Worm (Caenorhabditis elegans) whole organism, early embryonic: ENCODE data around the gene exc-12.

Source experiments
- B0310.2 ChIP-seq: sonication (generic microtip); optimal IDR thresholded peaks from 2 replicates; lab custom pipeline; 2016; ENCODE audit warnings: mild to moderate bottlenecking, missing genetic modification characterization, missing compliant biosample characterization
- F13C5.2 ChIP-seq: sonication (generic microtip); optimal IDR thresholded peaks from 2 replicates; lab custom pipeline; 2017; ENCODE audit warnings: mild to moderate bottlenecking, missing genetic modification characterization, inconsistent platforms, missing compliant biosample characterization
- aly-1 ChIP-seq: sonication (generic microtip); optimal IDR thresholded peaks from 2 replicates; lab custom pipeline; 2016; ENCODE audit warnings: missing genetic modification characterization, missing compliant biosample characterization
- ama-1 ChIP-seq: fragments of 150-350 bp; optimal IDR thresholded peaks from 2 replicates; lab custom pipeline; 2014
- ceh-13 ChIP-seq: fragments of 200-800 bp; sonication (Bioruptor generic); optimal IDR thresholded peaks from 2 replicates; lab custom pipeline; 2018; ENCODE audit warnings: mild to moderate bottlenecking, missing genetic modification characterization, missing compliant biosample characterization
- ceh-36 ChIP-seq: sonication (generic microtip); optimal IDR thresholded peaks from 2 replicates; lab custom pipeline; 2016; ENCODE audit warnings: missing genetic modification characterization, inconsistent platforms, missing compliant biosample characterization
- ets-7 ChIP-seq: sonication (generic microtip); optimal IDR thresholded peaks from 2 replicates; lab custom pipeline; 2016; ENCODE audit warnings: missing genotype, missing genetic modification characterization, missing compliant biosample characterization
- flt-1 ChIP-seq: fragments of 200-800 bp; sonication (Bioruptor generic); IDR thresholded peaks from 2 replicates; pipeline ENCODE4 v1.3.6; 2022; ENCODE audit warnings: missing genetic modification characterization, missing compliant biosample characterization
- hmbx-1 ChIP-seq: sonication (generic microtip); optimal IDR thresholded peaks from 2 replicates; lab custom pipeline; 2016; ENCODE audit warnings: mild to moderate bottlenecking, missing genetic modification characterization, missing compliant biosample characterization
- hmg-4 ChIP-seq: fragments of 200-800 bp; sonication (Bioruptor generic); optimal IDR thresholded peaks from 2 replicates; lab custom pipeline; 2018; ENCODE audit warnings: mild to moderate bottlenecking, missing genetic modification characterization, missing compliant biosample characterization
- hnd-1 ChIP-seq: sonication (generic microtip); optimal IDR thresholded peaks from 2 replicates; lab custom pipeline; 2016; ENCODE audit warnings: missing genetic modification characterization, missing compliant biosample characterization
- pes-1 ChIP-seq: fragments of 200-800 bp; sonication (Bioruptor generic); IDR thresholded peaks from 2 replicates; pipeline ENCODE4 v1.3.6; 2022; ENCODE audit warnings: missing genetic modification reagents, missing genetic modification characterization, missing compliant biosample characterization
- scrt-1 ChIP-seq: fragments of 200-800 bp; sonication (Bioruptor generic); IDR thresholded peaks from 2 replicates; pipeline ENCODE4 v1.3.6; 2022; ENCODE audit warnings: missing genetic modification characterization, missing compliant biosample characterization
- sea-1 ChIP-seq: fragments of 200-800 bp; sonication (Bioruptor generic); conservative IDR thresholded peaks from 2 replicates; pipeline ENCODE4 v1.3.6; 2022; ENCODE audit warnings: missing genetic modification characterization, missing compliant biosample characterization
- tbx-11 ChIP-seq: fragments of 200-800 bp; sonication (Bioruptor generic); IDR thresholded peaks from 2 replicates; pipeline ENCODE4 v1.3.6; 2022; ENCODE audit warnings: missing genetic modification characterization, missing compliant biosample characterization
- tbx-37 ChIP-seq: fragments of 200-800 bp; sonication (Bioruptor generic); conservative IDR thresholded peaks from 2 replicates; pipeline ENCODE4 v1.3.6; 2022; ENCODE audit warnings: missing genetic modification reagents, missing genetic modification characterization, missing compliant biosample characterization
- tra-4 ChIP-seq: sonication (generic microtip); optimal IDR thresholded peaks from 2 replicates; lab custom pipeline; 2017; ENCODE audit warnings: missing genetic modification characterization, missing compliant biosample characterization

Gene exc-12

DNA sequence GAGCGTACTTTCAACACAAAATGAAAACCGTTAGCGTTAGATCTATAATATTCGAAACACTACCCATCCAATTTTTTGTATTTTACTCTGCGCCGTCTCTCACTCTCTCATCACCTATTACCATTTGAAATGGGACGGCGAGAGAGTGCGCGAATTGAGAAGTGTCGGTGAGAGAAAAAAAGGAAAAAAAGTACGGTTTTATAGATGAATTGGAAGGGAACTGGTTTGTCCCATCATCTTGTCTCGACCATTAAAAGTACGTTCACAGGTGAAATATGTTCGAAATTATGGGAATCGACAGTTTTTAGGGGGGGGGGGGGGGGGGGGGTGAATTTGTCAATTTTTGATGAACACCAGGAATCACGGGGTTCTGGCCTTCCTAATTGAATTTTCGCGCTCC, 35.5 kb downstream of the exc-12 start:
- no peak for TF ChIP-seq F13C5.2 (tag; lab: Kevin White, UChicago)
- no peak for TF ChIP-seq tra-4 (tag; lab: Kevin White, UChicago)
- no peak for TF ChIP-seq ceh-36 (tag; lab: Kevin White, UChicago)
- TF ChIP-seq hmg-4: no peak
- no peak for TF ChIP-seq hnd-1 (tag; lab: Kevin White, UChicago)
- TF ChIP-seq flt-1: no peak
- TF ChIP-seq hmbx-1: no peak
- TF ChIP-seq ama-1: no peak
- no peak for TF ChIP-seq ets-7
- TF ChIP-seq tbx-37 (GFP tag; lab: Robert Waterston, UW): no peak
- no peak for TF ChIP-seq sea-1 (GFP tag; lab: Robert Waterston, UW)
- no peak for TF ChIP-seq ceh-13
- TF ChIP-seq B0310.2 (tag; lab: Kevin White, UChicago): no peak
- no peak for TF ChIP-seq tbx-11

DNA sequence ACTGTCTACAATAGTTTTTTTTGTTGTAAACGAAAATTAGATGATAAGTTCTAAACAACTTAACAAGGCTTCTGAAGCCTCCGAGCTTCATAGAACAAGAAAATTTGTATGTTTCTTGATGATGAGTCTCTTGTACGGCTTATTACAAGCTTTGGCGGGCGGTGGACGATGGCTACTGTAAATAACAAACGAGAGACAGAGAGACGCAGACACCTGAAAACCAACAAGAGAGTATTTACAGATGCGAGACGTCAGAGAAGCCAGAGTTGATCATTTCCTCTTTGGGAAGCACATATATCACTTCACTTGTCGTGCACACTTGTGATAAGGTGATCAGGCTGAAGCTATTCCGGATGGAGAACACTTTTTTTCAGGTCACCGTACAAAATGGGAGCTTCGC, 39.4 kb downstream of the exc-12 start:
- TF ChIP-seq ama-1: no peak
- TF ChIP-seq sea-1 (GFP tag; lab: Robert Waterston, UW): no peak
- no peak for TF ChIP-seq F13C5.2 (tag; lab: Kevin White, UChicago)
- TF ChIP-seq aly-1 (tag; lab: Kevin White, UChicago): no peak
- TF ChIP-seq tbx-37 (GFP tag; lab: Robert Waterston, UW): no peak
- TF ChIP-seq tbx-11: no peak
- TF ChIP-seq pes-1 (GFP tag; lab: Robert Waterston, UW): no peak
- no peak for TF ChIP-seq ceh-36 (tag; lab: Kevin White, UChicago)
- no peak for TF ChIP-seq hmg-4
- TF ChIP-seq hmbx-1: no peak
- no peak for TF ChIP-seq B0310.2 (tag; lab: Kevin White, UChicago)
- no peak for TF ChIP-seq ceh-13
- no peak for TF ChIP-seq hnd-1 (tag; lab: Kevin White, UChicago)
- no peak for TF ChIP-seq ets-7

DNA sequence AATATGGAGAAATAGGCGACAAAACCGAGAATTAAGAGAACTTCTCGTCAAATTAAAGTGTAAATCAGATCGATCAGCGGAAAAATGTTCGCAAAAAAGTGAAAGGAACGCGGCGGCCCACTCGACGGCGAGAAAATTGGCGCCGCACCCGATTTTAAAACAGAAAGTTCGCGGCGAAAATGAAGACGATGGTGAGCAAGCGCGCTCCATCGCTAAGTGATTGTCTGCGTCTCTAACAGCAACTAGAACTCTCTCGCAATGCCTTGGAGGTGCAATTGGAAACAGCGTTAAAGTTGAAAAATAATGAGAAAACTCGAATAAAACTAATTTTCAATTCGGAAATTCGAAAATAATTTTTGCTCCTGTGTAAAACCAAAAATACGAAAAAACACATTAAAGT, 40.2 kb downstream of the exc-12 start:
- TF ChIP-seq tbx-37 (GFP tag; lab: Robert Waterston, UW) (no peak), pes-1 (GFP tag; lab: Robert Waterston, UW) (0 out of 2 replicates have a peak, but pooled peaks have one; percentile 2)

DNA sequence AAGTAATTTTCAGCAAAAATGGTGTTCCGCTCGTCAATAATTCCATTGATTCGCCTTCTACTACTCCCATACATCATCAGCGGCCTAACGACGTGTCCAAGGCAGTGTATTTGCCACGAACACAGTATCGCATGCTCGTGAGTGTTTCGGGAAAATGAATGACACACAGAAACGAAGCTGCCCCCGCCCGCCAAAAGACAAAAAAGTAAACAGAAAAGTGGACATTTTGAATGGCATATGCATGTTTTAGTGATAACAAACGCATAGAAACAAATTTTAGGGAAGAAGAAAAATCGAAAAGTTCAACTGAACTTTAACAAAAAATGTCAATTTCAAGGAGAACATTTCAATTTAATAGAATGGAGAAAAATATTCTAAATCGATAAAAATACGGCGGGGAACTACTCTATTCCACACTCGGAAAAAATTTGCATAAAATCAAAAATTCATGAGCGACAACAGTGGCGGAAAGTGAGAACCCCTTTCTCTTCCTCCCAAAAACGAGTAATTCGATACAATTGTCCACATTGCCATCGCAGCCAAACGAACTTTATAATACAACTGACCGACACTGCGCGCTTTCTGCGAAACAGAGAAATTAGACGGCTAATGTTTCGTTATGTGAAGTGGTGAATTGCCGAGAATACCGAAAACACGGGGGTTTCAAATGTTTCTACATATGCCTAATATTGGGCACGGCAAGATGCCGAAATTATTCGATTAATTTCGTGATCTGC, 41.6 kb downstream of the exc-12 start:
- TF ChIP-seq hnd-1 (tag; lab: Kevin White, UChicago) (no peak), B0310.2 (tag; lab: Kevin White, UChicago) (no peak), tra-4 (tag; lab: Kevin White, UChicago) (no peak), flt-1 (no peak), ets-7 (no peak)

DNA sequence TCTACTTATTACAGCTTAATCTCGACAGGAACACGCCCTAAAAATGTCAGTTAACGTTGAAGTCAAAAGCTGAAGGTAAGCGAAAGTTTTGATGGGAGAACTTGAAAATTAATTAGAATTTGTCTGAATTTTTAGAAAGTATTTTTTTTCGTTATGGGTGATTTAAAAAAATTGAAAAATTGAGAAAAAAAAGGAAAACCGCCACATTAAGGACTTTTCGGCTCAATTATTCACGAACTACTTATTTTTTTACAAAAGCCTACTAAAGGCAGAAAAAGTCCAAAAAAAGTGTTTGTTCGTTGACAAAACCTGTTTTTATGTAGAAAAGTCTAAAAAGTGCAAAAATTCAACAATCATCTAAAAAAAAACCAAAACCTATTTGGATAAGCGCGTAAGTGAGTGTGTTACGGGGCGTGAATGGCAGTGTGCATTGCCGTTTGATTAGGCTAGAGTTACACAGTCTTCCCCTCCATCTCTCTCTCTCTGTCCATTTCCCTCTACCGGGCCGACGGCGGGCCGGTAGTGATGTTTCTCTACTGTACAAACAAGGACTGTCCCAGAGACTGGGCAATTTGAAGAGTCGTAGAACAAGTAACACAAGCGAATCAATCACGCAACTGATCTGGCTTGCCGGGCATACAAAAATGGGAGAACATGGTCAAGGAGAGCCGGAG, 42.7 kb downstream of the exc-12 start, which contains the start of gene lron-13:
Gene lron-13 (plus strand): TSS at position 15 of the 674 bp plus-strand sequence.
- peak; percentile 34 for TF ChIP-seq hmg-4
- no peak for TF ChIP-seq ceh-36 (tag; lab: Kevin White, UChicago)

DNA sequence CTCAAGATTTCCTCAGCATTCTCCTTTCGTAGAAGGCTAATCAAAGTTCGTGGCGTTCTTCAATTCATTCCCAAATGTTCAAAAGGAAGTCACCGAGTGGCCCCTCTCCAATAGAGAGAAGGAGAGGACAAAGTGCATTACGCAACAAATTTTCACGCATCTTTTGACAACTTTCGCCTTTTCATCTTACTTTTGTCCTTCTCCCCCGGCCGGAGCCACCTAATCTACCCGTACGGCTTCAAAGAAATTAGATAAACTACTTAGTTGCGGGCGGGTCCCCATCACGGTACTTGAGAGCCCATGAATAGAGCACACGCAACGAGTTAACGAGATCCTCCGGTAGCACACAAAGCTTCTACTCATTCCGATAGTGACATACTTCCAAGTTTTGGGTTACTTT, 43.5 kb downstream of the exc-12 start:
- TF ChIP-seq hmg-4 (no peak), ceh-13 (no peak), tra-4 (tag; lab: Kevin White, UChicago) (no peak), tbx-11 (no peak), tbx-37 (GFP tag; lab: Robert Waterston, UW) (no peak), scrt-1 (GFP tag; lab: Robert Waterston, UW) (no peak), ceh-36 (tag; lab: Kevin White, UChicago) (no peak), ama-1 (no peak), sea-1 (GFP tag; lab: Robert Waterston, UW) (no peak), aly-1 (tag; lab: Kevin White, UChicago) (no peak), hmbx-1 (no peak), flt-1 (no peak), B0310.2 (tag; lab: Kevin White, UChicago) (no peak)

DNA sequence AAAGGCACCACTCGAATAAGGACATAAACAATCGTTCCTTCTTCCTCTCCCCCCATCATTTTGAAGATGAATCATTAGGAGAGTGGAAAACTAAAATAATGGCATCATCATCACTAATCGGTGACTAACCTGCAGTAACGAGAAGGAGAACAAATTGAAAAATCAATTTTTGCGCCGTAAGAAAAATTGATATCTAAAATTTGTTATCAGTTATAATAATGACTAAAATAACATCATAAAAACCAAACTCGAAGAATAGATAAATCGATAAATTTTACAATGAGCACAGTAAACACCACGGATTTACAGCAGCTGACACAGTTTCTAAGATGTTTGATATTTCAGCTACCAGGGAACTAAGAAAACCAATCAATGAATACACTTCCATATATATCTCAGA, 44.1 kb downstream of the exc-12 start:
- TF ChIP-seq F13C5.2 (tag; lab: Kevin White, UChicago) (no peak), ama-1 (no peak), sea-1 (GFP tag; lab: Robert Waterston, UW) (no peak), B0310.2 (tag; lab: Kevin White, UChicago) (no peak)

DNA sequence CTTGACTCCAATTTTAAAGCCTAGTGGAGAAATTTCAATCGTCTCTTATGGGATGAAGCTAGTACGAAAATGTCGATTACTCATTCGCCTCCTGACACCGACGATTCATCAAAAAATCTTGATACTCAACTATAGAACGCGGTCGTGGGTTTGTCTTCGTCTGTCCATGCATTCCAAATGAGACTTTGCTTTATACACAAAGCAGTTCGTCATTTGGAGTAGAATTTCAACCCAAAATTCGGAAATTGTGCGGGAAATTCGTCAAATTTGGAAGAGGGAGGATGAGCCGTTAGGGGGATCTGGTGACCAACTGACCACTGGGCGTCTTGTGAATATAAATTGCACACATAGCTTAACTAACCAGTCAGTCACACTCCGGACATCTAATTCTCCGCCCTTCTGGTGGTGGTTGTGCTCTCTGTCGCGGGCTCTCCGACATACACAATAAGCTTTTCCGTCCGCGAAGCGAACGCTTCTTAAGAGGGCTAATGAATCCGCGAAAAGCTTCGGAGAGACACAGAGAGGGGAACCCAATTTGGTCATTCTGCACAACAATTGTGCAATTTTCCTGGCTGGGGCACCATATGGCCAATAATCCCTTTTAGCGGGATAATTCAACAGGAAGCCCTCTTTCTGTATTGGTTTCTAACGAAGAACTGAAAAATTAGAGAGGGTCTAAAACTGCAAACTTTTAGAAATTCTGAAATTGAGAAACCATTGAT, 45.0 kb downstream of the exc-12 start:
- TF ChIP-seq tra-4 (tag; lab: Kevin White, UChicago) (no peak), tbx-11 (no peak), aly-1 (tag; lab: Kevin White, UChicago) (no peak), flt-1 (no peak), ets-7 (no peak), hmbx-1 (no peak), tbx-37 (GFP tag; lab: Robert Waterston, UW) (no peak)
